Worm (Caenorhabditis elegans) whole organism, mixed stage, embryonic: ENCODE measurements around the gene fbxc-34.

Experiments
- ces-1 ChIP-seq: fragments of 150-350 bp; optimal IDR thresholded peaks from 2 replicates; lab custom pipeline; 2014; ENCODE audit warnings: missing biosample characterization, missing genetic modification reagents, missing genetic modification characterization
- lin-13 ChIP-seq: fragments of 150-350 bp; optimal IDR thresholded peaks from 2 replicates; lab custom pipeline; 2014; ENCODE audit warnings: missing biosample characterization, missing genetic modification characterization
- nhr-237 ChIP-seq: fragments of 150-350 bp; optimal IDR thresholded peaks from 2 replicates; lab custom pipeline; 2014; ENCODE audit warnings: missing biosample characterization, missing genetic modification characterization
- nhr-28 ChIP-seq: fragments of 150-350 bp; optimal IDR thresholded peaks from 2 replicates; lab custom pipeline; 2014; ENCODE audit warnings: missing biosample characterization, missing genetic modification characterization
- nhr-76 ChIP-seq: sonication (generic microtip); optimal IDR thresholded peaks from 2 replicates; lab custom pipeline; 2017; ENCODE audit warnings: missing biosample characterization, missing genetic modification characterization

ce11 chrII:888024-888423 is 42.9 kb upstream of the fbxc-34 start, which contains the start of gene T07D3.4:
- TF ChIP-seq nhr-237 (tag; lab: Kevin White, UChicago): no peak
- no peak for TF ChIP-seq lin-13
- no peak for TF ChIP-seq nhr-76 (tag; lab: Kevin White, UChicago)
- no peak for TF ChIP-seq ces-1
- no peak for TF ChIP-seq nhr-28
